Worm (Caenorhabditis elegans): ENCODE measurements around the gene let-413.
A peak's percentile ranks its signal among the peaks of the same experiment; 100 is the strongest.

Gene let-413

DNA sequence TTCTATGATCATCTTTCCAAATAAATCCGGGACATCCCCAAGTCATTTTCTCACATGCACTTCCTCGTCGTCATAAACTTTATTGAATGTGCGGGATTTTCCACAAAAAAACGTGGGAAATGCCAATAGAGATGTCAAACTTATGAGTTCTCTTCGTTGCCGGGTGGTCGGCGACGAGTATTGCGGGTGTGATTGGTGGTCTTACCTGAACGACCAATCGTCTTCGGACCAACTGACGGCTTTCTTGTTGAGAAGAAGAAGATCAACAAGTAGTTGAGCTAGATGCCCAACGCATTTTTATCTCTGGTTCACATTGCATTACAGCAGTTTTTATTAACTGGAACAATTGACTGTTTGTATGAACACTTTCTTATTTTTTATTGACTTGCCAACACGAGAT is 17.6 kb upstream of the let-413 start:
- TF ChIP-seq lsl-1 (GFP tag; optimal IDR thresholded peaks at IDR 0.05) = no peak
- TF ChIP-seq gei-17 (GFP tag; optimal IDR thresholded peaks at IDR 0.05) = no peak
- no peak for TF ChIP-seq ceh-91 (GFP tag; IDR thresholded peaks at IDR 0.05)
- no peak for TF ChIP-seq mcd-1 (GFP tag; IDR thresholded peaks at IDR 0.05)
- no peak for TF ChIP-seq pha-4 (tag; optimal IDR thresholded peaks at IDR 0.05)
- TF ChIP-seq efl-1 (GFP tag; optimal IDR thresholded peaks at IDR 0.05) = no peak
- TF ChIP-seq egl-44 (GFP tag; IDR thresholded peaks at IDR 0.05) = no peak
- TF ChIP-seq lin-35 (GFP tag; optimal IDR thresholded peaks at IDR 0.05) = no peak
- no peak for TF ChIP-seq snpc-3.4 (tag; optimal IDR thresholded peaks at IDR 0.05)
- TF ChIP-seq snpc-4 (GFP tag; optimal IDR thresholded peaks at IDR 0.05) = no peak
- no peak for TF ChIP-seq snpc-4 (tag; optimal IDR thresholded peaks at IDR 0.05)
- no peak for TF ChIP-seq F57A8.1 (GFP tag; optimal IDR thresholded peaks at IDR 0.05)
- no peak for TF ChIP-seq madf-8 (GFP tag; conservative IDR thresholded peaks at IDR 0.05)
- no peak for TF ChIP-seq attf-5 (GFP tag; optimal IDR thresholded peaks at IDR 0.05)
- no peak for TF ChIP-seq lin-40 (tag; optimal IDR thresholded peaks at IDR 0.05)
- TF ChIP-seq C17E4.6 (GFP tag; IDR thresholded peaks at IDR 0.05) = no peak
- TF ChIP-seq somi-1 (GFP tag; optimal IDR thresholded peaks at IDR 0.05) = no peak
- no peak for TF ChIP-seq nfya-1 (tag; optimal IDR thresholded peaks at IDR 0.05; ENCODE audit: borderline replicate concordance, insufficient read depth)
- TF ChIP-seq egl-18 (GFP tag; IDR thresholded peaks at IDR 0.05) = no peak
- TF ChIP-seq D2030.7 (GFP tag; IDR thresholded peaks at IDR 0.05) = no peak
- TF ChIP-seq nhr-179 (tag; optimal IDR thresholded peaks at IDR 0.05) = no peak

DNA sequence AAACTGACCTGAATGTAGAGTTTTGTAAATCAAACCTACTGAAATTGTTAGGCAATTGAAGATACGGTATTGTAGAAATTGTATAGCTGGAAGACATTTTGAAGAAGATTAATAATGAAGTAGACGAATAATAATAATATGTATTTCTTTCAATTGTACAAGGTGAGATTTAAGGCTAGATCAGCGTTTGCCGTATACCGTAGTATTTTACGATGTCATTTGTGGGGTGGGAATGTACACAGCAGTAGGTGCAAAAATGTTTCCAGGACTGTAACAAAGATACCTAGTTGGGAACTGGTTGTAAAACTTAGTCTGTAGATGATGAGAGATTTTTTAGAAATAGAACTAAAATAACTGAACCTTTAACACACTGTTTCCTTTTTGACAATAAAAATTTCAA is 17.0 kb upstream of the let-413 start, which contains the start of gene ceh-76:
Gene ceh-76, minus strand, starts transcription at position 101 of the 400 bp plus-strand sequence.
- no peak for TF ChIP-seq B0019.2 (GFP tag; conservative IDR thresholded peaks at IDR 0.05)
- TF ChIP-seq snpc-4 (GFP tag; optimal IDR thresholded peaks at IDR 0.05) = no peak
- TF ChIP-seq snpc-4 (tag; optimal IDR thresholded peaks at IDR 0.05) = no peak
- TF ChIP-seq ztf-18 (tag; optimal IDR thresholded peaks at IDR 0.05) = no peak
- no peak for TF ChIP-seq unc-130 (GFP tag; optimal IDR thresholded peaks at IDR 0.05)

- TF ChIP-seq tlf-1 (GFP tag; optimal IDR thresholded peaks at IDR 0.05) = no peak
- TF ChIP-seq nfya-2 (GFP tag; IDR thresholded peaks at IDR 0.05) = no peak
- no peak for TF ChIP-seq mcd-1 (GFP tag; IDR thresholded peaks at IDR 0.05)
These were observed 8.3 kb upstream of the let-413 start, which contains the start of gene Y97E10AL.1 for ce11 chrV:7985860-7986259. Y97E10AL.1 (plus strand) TSS chrV:7986160.

DNA sequence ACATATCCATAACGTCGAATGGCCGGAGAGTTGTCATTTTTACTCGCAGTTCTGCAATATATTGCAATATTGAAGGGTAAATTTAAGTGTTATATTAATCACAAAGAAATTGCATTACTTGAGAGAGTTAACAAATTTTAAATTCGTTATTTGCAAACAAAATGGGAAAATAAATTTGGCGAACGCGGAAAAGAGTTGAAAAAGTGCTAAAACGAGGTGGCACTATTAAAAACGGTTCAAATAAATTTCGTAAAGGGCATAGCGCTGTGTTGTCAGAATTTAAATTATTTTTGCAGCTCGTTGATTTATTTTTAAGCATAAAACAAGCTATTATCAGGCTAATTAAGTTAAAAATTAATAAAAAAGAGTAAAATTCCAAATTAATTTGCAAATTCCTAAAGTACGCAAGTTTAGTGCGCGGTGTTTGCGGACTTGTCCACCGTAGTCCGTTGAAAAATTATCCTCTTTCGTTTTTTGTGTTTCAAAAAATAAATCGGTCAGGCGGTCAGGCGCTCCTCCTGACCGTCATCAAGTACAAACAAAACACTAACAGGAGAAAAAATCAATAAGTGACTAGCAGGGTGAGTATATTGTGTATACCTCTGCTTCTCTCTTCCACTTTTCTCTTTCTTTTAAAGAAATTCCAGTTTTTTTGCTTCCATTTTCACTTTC is 5.9 kb upstream of the let-413 start, which contains the start of the genes natb-1 and abhd-12:
Gene natb-1, minus strand, starts transcription at position 51 of the 672 bp plus-strand sequence.
Gene abhd-12, plus strand, starts transcription at position 499 of the 672 bp plus-strand sequence.
- TF ChIP-seq F49E8.2 (tag; optimal IDR thresholded peaks at IDR 0.05; ENCODE audit: insufficient read depth) = no peak
- no peak; the same call in 1 of the 2 replicates for TF ChIP-seq hmg-1.2 (GFP tag; IDR thresholded peaks at IDR 0.05)
- no peak for TF ChIP-seq Y95B8A.8 (GFP tag; IDR thresholded peaks at IDR 0.05)
- no peak for TF ChIP-seq let-526 (GFP tag; IDR thresholded peaks at IDR 0.05)
- no peak for TF ChIP-seq F10E7.11 (tag; optimal IDR thresholded peaks at IDR 0.05)
- no peak for TF ChIP-seq mcd-1 (GFP tag; IDR thresholded peaks at IDR 0.05)
- TF ChIP-seq gei-17 (GFP tag; optimal IDR thresholded peaks at IDR 0.05) = no peak
- TF ChIP-seq unc-130 (GFP tag; optimal IDR thresholded peaks at IDR 0.05) = no peak
- no peak for TF ChIP-seq F52B5.7 (tag; optimal IDR thresholded peaks at IDR 0.05)
- TF ChIP-seq B0336.3 (GFP tag; IDR thresholded peaks at IDR 0.05) = no peak
- no peak for TF ChIP-seq aptf-2 (GFP tag; conservative IDR thresholded peaks at IDR 0.05)
- TF ChIP-seq ekl-4 (GFP tag; IDR thresholded peaks at IDR 0.05) = no peak
- TF ChIP-seq lsl-1 (GFP tag; optimal IDR thresholded peaks at IDR 0.05) = peak; percentile 57
- TF ChIP-seq ztf-18 (tag; optimal IDR thresholded peaks at IDR 0.05) = peak; percentile 3
- peak; percentile 10 for TF ChIP-seq F23B12.7 (tag; optimal IDR thresholded peaks at IDR 0.05; ENCODE audit: insufficient read depth)
- no peak for TF ChIP-seq sdz-38 (tag; optimal IDR thresholded peaks at IDR 0.05)
- TF ChIP-seq repo-1 (tag; optimal IDR thresholded peaks at IDR 0.05) = no peak
- TF ChIP-seq nhr-80 (tag; optimal IDR thresholded peaks at IDR 0.05) = peak; percentile 22
- no peak for TF ChIP-seq D2030.7 (GFP tag; IDR thresholded peaks at IDR 0.05)
- no peak for TF ChIP-seq unc-62 (GFP tag; optimal IDR thresholded peaks at IDR 0.05)
- no peak for TF ChIP-seq pbrm-1 (GFP tag; IDR thresholded peaks at IDR 0.05)
- TF ChIP-seq mes-4 (tag; optimal IDR thresholded peaks at IDR 0.05) = no peak
- peak; percentile 91 for TF ChIP-seq attf-5 (GFP tag; optimal IDR thresholded peaks at IDR 0.05)
- TF ChIP-seq egl-18 (GFP tag; IDR thresholded peaks at IDR 0.05) = no peak
